Worm (Caenorhabditis elegans) whole organism, early embryonic: Measurements from ENCODE around the gene VF13D12L.3.

Experiments used
- B0310.2 ChIP-seq: sonication (generic microtip); optimal IDR thresholded peaks from 2 replicates; lab custom pipeline; 2016; ENCODE audit warnings: mild to moderate bottlenecking, missing genetic modification characterization, missing compliant biosample characterization
- F13C5.2 ChIP-seq: sonication (generic microtip); optimal IDR thresholded peaks from 2 replicates; lab custom pipeline; 2017; ENCODE audit warnings: mild to moderate bottlenecking, missing genetic modification characterization, inconsistent platforms, missing compliant biosample characterization
- aly-1 ChIP-seq: sonication (generic microtip); optimal IDR thresholded peaks from 2 replicates; lab custom pipeline; 2016; ENCODE audit warnings: missing genetic modification characterization, missing compliant biosample characterization
- ama-1 ChIP-seq: fragments of 150-350 bp; optimal IDR thresholded peaks from 2 replicates; lab custom pipeline; 2014
- ceh-13 ChIP-seq: fragments of 200-800 bp; sonication (Bioruptor generic); optimal IDR thresholded peaks from 2 replicates; lab custom pipeline; 2018; ENCODE audit warnings: mild to moderate bottlenecking, missing genetic modification characterization, missing compliant biosample characterization
- ceh-36 ChIP-seq: sonication (generic microtip); optimal IDR thresholded peaks from 2 replicates; lab custom pipeline; 2016; ENCODE audit warnings: missing genetic modification characterization, inconsistent platforms, missing compliant biosample characterization
- ets-7 ChIP-seq: sonication (generic microtip); optimal IDR thresholded peaks from 2 replicates; lab custom pipeline; 2016; ENCODE audit warnings: missing genotype, missing genetic modification characterization, missing compliant biosample characterization
- flt-1 ChIP-seq: fragments of 200-800 bp; sonication (Bioruptor generic); IDR thresholded peaks from 2 replicates; pipeline ENCODE4 v1.3.6; 2022; ENCODE audit warnings: missing genetic modification characterization, missing compliant biosample characterization
- hmbx-1 ChIP-seq: sonication (generic microtip); optimal IDR thresholded peaks from 2 replicates; lab custom pipeline; 2016; ENCODE audit warnings: mild to moderate bottlenecking, missing genetic modification characterization, missing compliant biosample characterization
- hmg-4 ChIP-seq: fragments of 200-800 bp; sonication (Bioruptor generic); optimal IDR thresholded peaks from 2 replicates; lab custom pipeline; 2018; ENCODE audit warnings: mild to moderate bottlenecking, missing genetic modification characterization, missing compliant biosample characterization
- hnd-1 ChIP-seq: sonication (generic microtip); optimal IDR thresholded peaks from 2 replicates; lab custom pipeline; 2016; ENCODE audit warnings: missing genetic modification characterization, missing compliant biosample characterization
- pes-1 ChIP-seq: fragments of 200-800 bp; sonication (Bioruptor generic); IDR thresholded peaks from 2 replicates; pipeline ENCODE4 v1.3.6; 2022; ENCODE audit warnings: missing genetic modification reagents, missing genetic modification characterization, missing compliant biosample characterization
- scrt-1 ChIP-seq: fragments of 200-800 bp; sonication (Bioruptor generic); IDR thresholded peaks from 2 replicates; pipeline ENCODE4 v1.3.6; 2022; ENCODE audit warnings: missing genetic modification characterization, missing compliant biosample characterization
- sea-1 ChIP-seq: fragments of 200-800 bp; sonication (Bioruptor generic); conservative IDR thresholded peaks from 2 replicates; pipeline ENCODE4 v1.3.6; 2022; ENCODE audit warnings: missing genetic modification characterization, missing compliant biosample characterization
- tbx-11 ChIP-seq: fragments of 200-800 bp; sonication (Bioruptor generic); IDR thresholded peaks from 2 replicates; pipeline ENCODE4 v1.3.6; 2022; ENCODE audit warnings: missing genetic modification characterization, missing compliant biosample characterization
- tbx-37 ChIP-seq: fragments of 200-800 bp; sonication (Bioruptor generic); conservative IDR thresholded peaks from 2 replicates; pipeline ENCODE4 v1.3.6; 2022; ENCODE audit warnings: missing genetic modification reagents, missing genetic modification characterization, missing compliant biosample characterization
- tra-4 ChIP-seq: sonication (generic microtip); optimal IDR thresholded peaks from 2 replicates; lab custom pipeline; 2017; ENCODE audit warnings: missing genetic modification characterization, missing compliant biosample characterization

The VF13D12L.3 gene

ce11 chrII:11700200-11700599 is 5.6 kb upstream of the VF13D12L.3 start, which contains the start of gene inos-1:
Gene inos-1 (minus strand): TSS chrII:11700300.
- TF ChIP-seq F13C5.2 (tag; lab: Kevin White, UChicago) (no peak), ceh-13 (no peak), aly-1 (tag; lab: Kevin White, UChicago) (no peak), ceh-36 (no peak), ets-7 (tag; lab: Kevin White, UChicago) (no peak), tra-4 (tag; lab: Kevin White, UChicago) (no peak), pes-1 (no peak), tbx-11 (GFP tag; lab: Robert Waterston, UW) (no peak), B0310.2 (tag; lab: Kevin White, UChicago) (no peak), sea-1 (no peak), hnd-1 (tag; lab: Kevin White, UChicago) (no peak), ama-1 (no peak), flt-1 (GFP tag; lab: Robert Waterston, UW) (no peak), hmbx-1 (tag; lab: Kevin White, UChicago) (no peak), scrt-1 (no peak), hmg-4 (GFP tag; lab: Kevin White, UChicago) (no peak), tbx-37 (GFP tag; lab: Robert Waterston, UW) (no peak)

ce11 chrII:11700635-11701034 is 5.2 kb upstream of the VF13D12L.3 start:
- no peak for TF ChIP-seq hmg-4 (GFP tag; lab: Kevin White, UChicago)
- no peak for TF ChIP-seq pes-1
- TF ChIP-seq B0310.2 (tag; lab: Kevin White, UChicago), result no peak
- no peak for TF ChIP-seq tbx-11 (GFP tag; lab: Robert Waterston, UW)
- no peak for TF ChIP-seq F13C5.2 (tag; lab: Kevin White, UChicago)
- no peak for TF ChIP-seq hnd-1 (tag; lab: Kevin White, UChicago)
- no peak for TF ChIP-seq tra-4 (tag; lab: Kevin White, UChicago)
- no peak for TF ChIP-seq ceh-36
- no peak for TF ChIP-seq scrt-1
- TF ChIP-seq tbx-37 (GFP tag; lab: Robert Waterston, UW), result no peak
- no peak for TF ChIP-seq aly-1 (tag; lab: Kevin White, UChicago)

ce11 chrII:11709464-11709863 is 3.7 kb downstream of the VF13D12L.3 start, which contains the start of gene fcmt-1:
Gene fcmt-1 (minus strand): TSS chrII:11709564.
- TF ChIP-seq ceh-36 (no peak), F13C5.2 (tag; lab: Kevin White, UChicago) (no peak), B0310.2 (tag; lab: Kevin White, UChicago) (no peak), sea-1 (no peak), aly-1 (tag; lab: Kevin White, UChicago) (no peak)

- TF ChIP-seq F13C5.2 (tag; lab: Kevin White, UChicago), result no peak
- no peak for TF ChIP-seq tra-4 (tag; lab: Kevin White, UChicago)
- TF ChIP-seq ets-7 (tag; lab: Kevin White, UChicago), result no peak
- TF ChIP-seq ama-1, result no peak
- TF ChIP-seq aly-1 (tag; lab: Kevin White, UChicago), result no peak
- TF ChIP-seq tbx-11 (GFP tag; lab: Robert Waterston, UW), result no peak
- TF ChIP-seq hmbx-1 (tag; lab: Kevin White, UChicago), result no peak
- TF ChIP-seq ceh-36, result no peak
- no peak for TF ChIP-seq scrt-1
- TF ChIP-seq B0310.2 (tag; lab: Kevin White, UChicago), result no peak
- TF ChIP-seq tbx-37 (GFP tag; lab: Robert Waterston, UW), result no peak
- no peak for TF ChIP-seq sea-1
- no peak for TF ChIP-seq hnd-1 (tag; lab: Kevin White, UChicago)
- no peak for TF ChIP-seq hmg-4 (GFP tag; lab: Kevin White, UChicago)
- TF ChIP-seq flt-1 (GFP tag; lab: Robert Waterston, UW), result no peak
These were observed 5.0 kb downstream of the VF13D12L.3 start for ce11 chrII:11710771-11711170.

- TF ChIP-seq tbx-37 (GFP tag; lab: Robert Waterston, UW), result no peak
- TF ChIP-seq hmbx-1 (tag; lab: Kevin White, UChicago), result no peak
- no peak for TF ChIP-seq scrt-1
- TF ChIP-seq F13C5.2 (tag; lab: Kevin White, UChicago), result no peak
- TF ChIP-seq ama-1, result no peak
- TF ChIP-seq tra-4 (tag; lab: Kevin White, UChicago), result no peak
- TF ChIP-seq pes-1, result no peak
- TF ChIP-seq hnd-1 (tag; lab: Kevin White, UChicago), result no peak
- no peak for TF ChIP-seq sea-1
- TF ChIP-seq ceh-13, result no peak
- no peak for TF ChIP-seq B0310.2 (tag; lab: Kevin White, UChicago)
- TF ChIP-seq aly-1 (tag; lab: Kevin White, UChicago), result no peak
- no peak for TF ChIP-seq hmg-4 (GFP tag; lab: Kevin White, UChicago)
These were observed 7.8 kb downstream of the VF13D12L.3 start, which contains the start of gene F13D12.10 for ce11 chrII:11713569-11713968. Gene F13D12.10 (plus strand): TSS chrII:11713799.

ce11 chrII:11714728-11715127 is 8.9 kb downstream of the VF13D12L.3 start:
- TF ChIP-seq tra-4 (tag; lab: Kevin White, UChicago), result no peak
- no peak for TF ChIP-seq ama-1
- TF ChIP-seq flt-1 (GFP tag; lab: Robert Waterston, UW), result no peak
- no peak for TF ChIP-seq sea-1
- TF ChIP-seq ceh-36, result no peak
- no peak for TF ChIP-seq hmbx-1 (tag; lab: Kevin White, UChicago)

ce11 chrII:11719533-11719932 is 13.7 kb downstream of the VF13D12L.3 start:
- no peak for TF ChIP-seq scrt-1
- no peak for TF ChIP-seq flt-1 (GFP tag; lab: Robert Waterston, UW)
- TF ChIP-seq tbx-11 (GFP tag; lab: Robert Waterston, UW), result no peak
- TF ChIP-seq tra-4 (tag; lab: Kevin White, UChicago), result no peak
- no peak for TF ChIP-seq aly-1 (tag; lab: Kevin White, UChicago)
- no peak for TF ChIP-seq ama-1

- TF ChIP-seq pes-1, result no peak
- TF ChIP-seq scrt-1, result no peak
- no peak for TF ChIP-seq ceh-13
- no peak for TF ChIP-seq hmbx-1 (tag; lab: Kevin White, UChicago)
- no peak for TF ChIP-seq ceh-36
These were observed 14.3 kb downstream of the VF13D12L.3 start, which contains the start of gene F13D12.3 for ce11 chrII:11720102-11720501. Gene F13D12.3 (plus strand): TSS chrII:11720402.
